Worm (Caenorhabditis elegans) whole organism, mixed stage, embryonic: ENCODE measurements around the gene oxi-1.

ENCODE experiments used
- blmp-1 ChIP-seq: fragments of 150-350 bp; optimal IDR thresholded peaks from 2 replicates; lab custom pipeline; 2014; ENCODE audit warnings: missing biosample characterization, missing genetic modification characterization
- mep-1 ChIP-seq: fragments of 150-350 bp; optimal IDR thresholded peaks from 2 replicates; lab custom pipeline; 2017; ENCODE audit warnings: missing biosample characterization, missing genetic modification reagents, missing genetic modification characterization, inconsistent platforms
- nhr-2 ChIP-seq: fragments of 150-350 bp; optimal IDR thresholded peaks from 2 replicates; lab custom pipeline; 2014; ENCODE audit warnings: missing biosample characterization, missing genetic modification characterization
- snpc-4 ChIP-seq: fragments of 150-350 bp; optimal IDR thresholded peaks from 2 replicates; lab custom pipeline; 2014; ENCODE audit warnings: missing biosample characterization, missing genetic modification characterization

DNA sequence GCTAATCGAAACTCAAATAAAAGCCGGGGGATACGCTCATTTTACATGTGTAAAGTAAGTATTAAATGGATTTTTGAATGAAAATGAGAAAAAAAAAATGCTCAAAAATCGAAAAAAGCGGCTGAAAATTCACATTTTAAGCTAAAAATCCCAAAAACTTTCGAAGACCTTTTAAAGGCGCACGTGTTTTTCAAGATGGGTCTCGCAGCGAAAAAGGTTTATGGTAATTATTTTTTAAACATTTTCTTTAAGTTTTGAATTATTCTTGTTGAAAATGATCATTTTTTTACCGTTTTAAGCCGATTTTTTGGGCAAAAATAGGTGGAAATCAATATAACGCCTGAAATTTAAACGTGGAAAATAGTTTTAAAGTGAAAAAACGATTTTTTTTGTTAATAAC lies 12.1 kb downstream of the oxi-1 start:
- no peak for TF ChIP-seq blmp-1 (tag; lab: Kevin White, UChicago)
- TF ChIP-seq mep-1 (tag; lab: Kevin White, UChicago): no peak
- no peak for TF ChIP-seq nhr-2 (tag; lab: Kevin White, UChicago)
- no peak for TF ChIP-seq snpc-4 (tag; lab: Kevin White, UChicago)
